Worm (Caenorhabditis elegans): ENCODE results near the gene C18E9.9.

- TF ChIP-seq lin-39 (tag; optimal IDR thresholded peaks at IDR 0.05) = no peak
- TF ChIP-seq ama-1 (optimal IDR thresholded peaks at IDR 0.05) = no peak
- no peak for TF ChIP-seq nhr-77 (tag; optimal IDR thresholded peaks at IDR 0.05)
- TF ChIP-seq R02D3.7 (tag; optimal IDR thresholded peaks at IDR 0.05) = no peak
- TF ChIP-seq dmd-4 (tag; optimal IDR thresholded peaks at IDR 0.05) = no peak
- TF ChIP-seq ZK546.5 (tag; optimal IDR thresholded peaks at IDR 0.05) = no peak
- TF ChIP-seq nhr-10 (tag; optimal IDR thresholded peaks at IDR 0.05) = no peak
- no peak for TF ChIP-seq peb-1 (tag; optimal IDR thresholded peaks at IDR 0.05)
- TF ChIP-seq elt-3 (tag; optimal IDR thresholded peaks at IDR 0.05) = no peak
- no peak for TF ChIP-seq Y55F3AM.14 (GFP tag; optimal IDR thresholded peaks at IDR 0.05)
- TF ChIP-seq mbf-1 (tag; optimal IDR thresholded peaks at IDR 0.05) = no peak
- no peak for TF ChIP-seq aly-2 (tag; optimal IDR thresholded peaks at IDR 0.05)
These were observed 24.5 kb downstream of the C18E9.9 start, which contains the start of the genes ndub-3 and C18E9.2 for ce11 chrII:8964835-8965234.

Measured in whole organism, L2 larva.